Fruit fly (Drosophila melanogaster) whole organism, prepupa: ENCODE results near the gene spn-B.

Experiments used
- Blimp-1 ChIP-seq: fragments of 200-800 bp; sonication (Bioruptor generic); optimal IDR thresholded peaks from 3 replicates; lab custom pipeline; 2017; ENCODE audit warnings: missing biosample characterization, missing genetic modification characterization, mild to moderate bottlenecking, moderate library complexity, missing genetic modification reagents
- CG1621 ChIP-seq: fragments of 200-800 bp; sonication (Bioruptor generic); optimal IDR thresholded peaks from 3 replicates; lab custom pipeline; 2018; ENCODE audit warnings: missing biosample characterization, mild to moderate bottlenecking, missing genetic modification characterization
- CG16779 ChIP-seq: fragments of 200-800 bp; sonication (Bioruptor generic); optimal IDR thresholded peaks from 3 replicates; lab custom pipeline; 2017; ENCODE audit warnings: missing biosample characterization, mild to moderate bottlenecking, missing genetic modification characterization
- CG3032 ChIP-seq: fragments of 200-800 bp; optimal IDR thresholded peaks from 2 replicates; lab custom pipeline; 2019; ENCODE audit warnings: missing biosample characterization, mild to moderate bottlenecking, missing genetic modification characterization, moderate library complexity
- CG31627 ChIP-seq: fragments of 200-800 bp; sonication (Bioruptor generic); optimal IDR thresholded peaks from 3 replicates; lab custom pipeline; 2016; ENCODE audit warnings: missing biosample characterization, missing genetic modification characterization
- CG32006 ChIP-seq: fragments of 200-800 bp; sonication (Bioruptor generic); optimal IDR thresholded peaks from 3 replicates; lab custom pipeline; 2017; ENCODE audit warnings: missing biosample characterization, mild to moderate bottlenecking, missing genetic modification characterization
- CG6276 ChIP-seq: fragments of 200-800 bp; sonication (Bioruptor generic); optimal IDR thresholded peaks from 2 replicates; lab custom pipeline; 2017; ENCODE audit warnings: missing biosample characterization, mild to moderate bottlenecking, missing genetic modification characterization
- CG6854 ChIP-seq: fragments of 200-800 bp; sonication (Bioruptor generic); optimal IDR thresholded peaks from 2 replicates; lab custom pipeline; 2017; ENCODE audit warnings: missing biosample characterization, mild to moderate bottlenecking, missing genetic modification characterization
- CG9139 ChIP-seq: fragments of 200-800 bp; sonication (Bioruptor generic); optimal IDR thresholded peaks from 3 replicates; lab custom pipeline; 2017; ENCODE audit warnings: missing biosample characterization, mild to moderate bottlenecking, missing genetic modification characterization
- Eip75B ChIP-seq: fragments of 200-800 bp; sonication (Bioruptor generic); optimal IDR thresholded peaks from 3 replicates; lab custom pipeline; 2016; ENCODE audit warnings: missing biosample characterization, missing genetic modification characterization
- Gug ChIP-seq: fragments of 200-800 bp; sonication (Bioruptor generic); IDR thresholded peaks from 2 replicates; pipeline ENCODE4 v1.3.6; 2022; ENCODE audit warnings: missing biosample characterization, missing genetic modification characterization
- cyc ChIP-seq: fragments of 200-800 bp; sonication (Bioruptor generic); optimal IDR thresholded peaks from 3 replicates; lab custom pipeline; 2016; ENCODE audit warnings: missing biosample characterization, missing genetic modification characterization
- fkh ChIP-seq: fragments of 200-800 bp; sonication (Bioruptor generic); optimal IDR thresholded peaks from 3 replicates; lab custom pipeline; 2017; ENCODE audit warnings: missing biosample characterization, mild to moderate bottlenecking, missing genetic modification characterization, moderate library complexity
- vri ChIP-seq: fragments of 200-800 bp; sonication (Bioruptor generic); optimal IDR thresholded peaks from 3 replicates; lab custom pipeline; 2016; ENCODE audit warnings: missing biosample characterization, mild to moderate bottlenecking, missing genetic modification characterization

dm6 chr3R:14280324-14280723 is 47.5 kb upstream of the spn-B start:
- TF ChIP-seq CG16779 (tag; lab: Kevin White, UChicago) = peak; percentile 23
- TF ChIP-seq CG1621 (tag; lab: Kevin White, UChicago) = no peak
- TF ChIP-seq Eip75B = no peak
- TF ChIP-seq vri (GFP tag; lab: Kevin White, UChicago) = no peak
- TF ChIP-seq Gug (GFP tag; lab: Robert Waterston, UW) = no peak
- no peak for TF ChIP-seq cyc (GFP tag; lab: Kevin White, UChicago)
- no peak for TF ChIP-seq fkh (GFP tag; lab: Kevin White, UChicago)
- peak; percentile 20 for TF ChIP-seq CG3032 (tag; lab: Kevin White, UChicago)
- TF ChIP-seq CG6854 = no peak
- no peak for TF ChIP-seq Blimp-1
- TF ChIP-seq CG32006 (GFP tag; lab: Kevin White, UChicago) = peak; percentile 92
- TF ChIP-seq CG9139 (GFP tag; lab: Kevin White, UChicago) = no peak
- TF ChIP-seq CG31627 (GFP tag; lab: Kevin White, UChicago) = peak; percentile 15
- TF ChIP-seq CG6276 = peak; percentile 85
